Fruit fly (Drosophila melanogaster) whole organism, embryonic: ENCODE results near the gene Hacd2.

ENCODE experiments used
- ATbp ChIP-seq: fragments of 200-800 bp; sonication (Bioruptor generic); optimal IDR thresholded peaks from 2 replicates; lab custom pipeline; 2017; ENCODE audit warnings: missing biosample characterization, mild to moderate bottlenecking, missing genetic modification characterization, missing genetic modification reagents
- BtbVII ChIP-seq: fragments of 200-800 bp; sonication (Bioruptor generic); optimal IDR thresholded peaks from 3 replicates; lab custom pipeline; 2017; ENCODE audit warnings: missing biosample characterization, mild to moderate bottlenecking, missing genetic modification characterization
- Bteb2 ChIP-seq: fragments of 200-800 bp; sonication (Bioruptor generic); optimal IDR thresholded peaks from 2 replicates; lab custom pipeline; 2016; ENCODE audit warnings: missing biosample characterization, missing genetic modification characterization
- CG11093 ChIP-seq: fragments of 200-800 bp; sonication (Bioruptor generic); IDR thresholded peaks from 3 replicates; pipeline ENCODE4 v1.3.6; 2022; ENCODE audit warnings: missing biosample characterization, missing genetic modification characterization
- CG12155 ChIP-seq: fragments of 200-800 bp; sonication (Bioruptor generic); optimal IDR thresholded peaks from 3 replicates; lab custom pipeline; 2016; ENCODE audit warnings: missing biosample characterization, missing genetic modification characterization
- CG13296 ChIP-seq: fragments of 200-800 bp; sonication (Bioruptor generic); optimal IDR thresholded peaks from 3 replicates; lab custom pipeline; 2018; ENCODE audit warnings: missing biosample characterization, mild to moderate bottlenecking, missing genetic modification characterization
- CG14667 ChIP-seq: fragments of 200-800 bp; sonication (Bioruptor generic); IDR thresholded peaks from 2 replicates; pipeline ENCODE4 v1.3.6; 2022; ENCODE audit warnings: missing biosample characterization, missing genetic modification characterization
- CG15011 ChIP-seq: fragments of 200-800 bp; sonication (Bioruptor generic); optimal IDR thresholded peaks from 3 replicates; lab custom pipeline; 2018; ENCODE audit warnings: missing biosample characterization, mild to moderate bottlenecking, missing genetic modification characterization
- CG15514 ChIP-seq: fragments of 200-800 bp; sonication (Bioruptor generic); optimal IDR thresholded peaks from 3 replicates; lab custom pipeline; 2017; ENCODE audit warnings: missing biosample characterization, missing genetic modification characterization, mild to moderate bottlenecking, moderate library complexity, missing genetic modification reagents
- CG15601 ChIP-seq: fragments of 200-800 bp; sonication (Bioruptor generic); optimal IDR thresholded peaks from 3 replicates; lab custom pipeline; 2019; ENCODE audit warnings: missing biosample characterization, mild to moderate bottlenecking, missing genetic modification characterization, moderate library complexity
- CG16815 ChIP-seq: fragments of 200-800 bp; sonication (Bioruptor generic); optimal IDR thresholded peaks from 3 replicates; lab custom pipeline; 2017; ENCODE audit warnings: missing biosample characterization, mild to moderate bottlenecking, missing genetic modification characterization
- CG18619 ChIP-seq: fragments of 200-800 bp; sonication (Bioruptor generic); optimal IDR thresholded peaks from 3 replicates; lab custom pipeline; 2017; ENCODE audit warnings: missing biosample characterization, mild to moderate bottlenecking, missing genetic modification characterization
- CG2199 ChIP-seq: fragments of 200-800 bp; sonication (Bioruptor generic); IDR thresholded peaks from 3 replicates; pipeline ENCODE4 v1.3.6; 2022; ENCODE audit warnings: missing biosample characterization, missing genetic modification characterization
- CG2889 ChIP-seq: fragments of 200-800 bp; sonication (Bioruptor generic); IDR thresholded peaks from 3 replicates; pipeline ENCODE4 v1.3.6; 2022; ENCODE audit warnings: missing biosample characterization, missing genetic modification characterization
- CG30403 ChIP-seq: fragments of 200-800 bp; sonication (Bioruptor generic); optimal IDR thresholded peaks from 3 replicates; lab custom pipeline; 2016; ENCODE audit warnings: missing biosample characterization, missing genetic modification characterization
- CG3281 ChIP-seq: fragments of 200-800 bp; sonication (Bioruptor generic); optimal IDR thresholded peaks from 3 replicates; lab custom pipeline; 2017; ENCODE audit warnings: missing biosample characterization, mild to moderate bottlenecking, missing genetic modification characterization
- CG6854 ChIP-seq: fragments of 200-800 bp; sonication (Bioruptor generic); optimal IDR thresholded peaks from 3 replicates; lab custom pipeline; 2017; ENCODE audit warnings: missing biosample characterization, mild to moderate bottlenecking, missing genetic modification characterization
- CG7556 ChIP-seq: fragments of 200-800 bp; sonication (Bioruptor generic); optimal IDR thresholded peaks from 2 replicates; lab custom pipeline; 2017; ENCODE audit warnings: missing biosample characterization, mild to moderate bottlenecking, missing genetic modification characterization
- CG7839 ChIP-seq: fragments of 200-800 bp; sonication (Bioruptor generic); optimal IDR thresholded peaks from 3 replicates; lab custom pipeline; 2018; ENCODE audit warnings: missing biosample characterization, mild to moderate bottlenecking, missing genetic modification characterization, moderate library complexity
- CG9932 ChIP-seq: fragments of 200-800 bp; sonication (Bioruptor generic); IDR thresholded peaks from 2 replicates; pipeline ENCODE4 v1.3.6; 2022; ENCODE audit warnings: missing biosample characterization, missing genetic modification characterization
- Dek ChIP-seq: fragments of 200-800 bp; sonication (Bioruptor generic); optimal IDR thresholded peaks from 3 replicates; lab custom pipeline; 2019; ENCODE audit warnings: missing biosample characterization, mild to moderate bottlenecking, missing genetic modification characterization, moderate library complexity
- Fer3 ChIP-seq: fragments of 200-800 bp; sonication (Bioruptor generic); optimal IDR thresholded peaks from 2 replicates; lab custom pipeline; 2018; ENCODE audit warnings: missing biosample characterization, mild to moderate bottlenecking, missing genetic modification characterization, moderate library complexity
- HLH54F ChIP-seq: fragments of 200-800 bp; sonication (Bioruptor generic); optimal IDR thresholded peaks from 3 replicates; lab custom pipeline; 2016; ENCODE audit warnings: missing biosample characterization, missing genetic modification characterization
- Hmr ChIP-seq: fragments of 200-800 bp; sonication (Bioruptor generic); optimal IDR thresholded peaks from 3 replicates; lab custom pipeline; 2017; ENCODE audit warnings: mild to moderate bottlenecking, missing biosample characterization, missing genetic modification reagents, missing genetic modification characterization
- Hr3 ChIP-seq: fragments of 200-800 bp; sonication (Bioruptor generic); optimal IDR thresholded peaks from 3 replicates; lab custom pipeline; 2016; ENCODE audit warnings: missing biosample characterization, missing genetic modification characterization
- Hr51 ChIP-seq, 2 experiments: fragments of 200-800 bp; sonication (Bioruptor generic); optimal IDR thresholded peaks; 2 replicates in 1 of 2; 3 replicates in 1 of 2; lab custom pipeline; 2016 to 2018; ENCODE audit warnings: missing biosample characterization in 2 of 2, missing genetic modification characterization in 2 of 2, mild to moderate bottlenecking in 1 of 2, moderate library complexity in 1 of 2
- Hsf ChIP-seq: fragments of 200-800 bp; sonication (Bioruptor generic); optimal IDR thresholded peaks from 3 replicates; lab custom pipeline; 2016; ENCODE audit warnings: missing biosample characterization, missing genetic modification characterization
- MESR4 ChIP-seq: fragments of 200-800 bp; sonication (Bioruptor generic); optimal IDR thresholded peaks from 2 replicates; lab custom pipeline; 2018; ENCODE audit warnings: missing biosample characterization, mild to moderate bottlenecking, missing genetic modification characterization, moderate library complexity
- Nf-YA ChIP-seq: fragments of 200-800 bp; sonication (Bioruptor generic); IDR thresholded peaks from 2 replicates; pipeline ENCODE4 v1.3.6; 2022; ENCODE audit warnings: missing biosample characterization, missing genetic modification characterization
- Ptx1 ChIP-seq: fragments of 200-800 bp; sonication (Bioruptor generic); IDR thresholded peaks from 2 replicates; pipeline ENCODE4 v1.3.6; 2022; ENCODE audit warnings: missing biosample characterization, missing genetic modification characterization
- Rfx ChIP-seq: fragments of 200-800 bp; sonication (Bioruptor generic); IDR thresholded peaks from 2 replicates; pipeline ENCODE4 v1.3.6; 2022; ENCODE audit warnings: missing biosample characterization, missing genetic modification characterization
- Usf ChIP-seq: fragments of 200-800 bp; sonication (Bioruptor generic); optimal IDR thresholded peaks from 2 replicates; lab custom pipeline; 2017; ENCODE audit warnings: missing genotype, missing biosample characterization, missing genetic modification characterization
- Xbp1 ChIP-seq: fragments of 200-800 bp; sonication (Bioruptor generic); optimal IDR thresholded peaks from 3 replicates; lab custom pipeline; 2016; ENCODE audit warnings: missing biosample characterization, mild to moderate bottlenecking, missing genetic modification characterization
- amos ChIP-seq: fragments of 200-800 bp; sonication (Bioruptor generic); IDR thresholded peaks from 2 replicates; pipeline ENCODE4 v1.3.6; 2022; ENCODE audit warnings: missing biosample characterization, missing genetic modification characterization; ENCODE audit not compliant: partially characterized antibody
- ap ChIP-seq: fragments of 200-800 bp; sonication (Bioruptor generic); IDR thresholded peaks from 2 replicates; pipeline ENCODE4 v1.3.6; 2022; ENCODE audit warnings: missing biosample characterization, missing genetic modification characterization
- bab2 ChIP-seq: fragments of 200-800 bp; sonication (Bioruptor generic); optimal IDR thresholded peaks from 2 replicates; lab custom pipeline; 2016; ENCODE audit warnings: missing biosample characterization, missing genetic modification characterization
- bcd ChIP-seq: fragments of 200-800 bp; sonication (Bioruptor generic); optimal IDR thresholded peaks from 2 replicates; lab custom pipeline; 2017; ENCODE audit warnings: missing biosample characterization, mild to moderate bottlenecking, missing genetic modification characterization
- cwo ChIP-seq: fragments of 200-800 bp; sonication (Bioruptor generic); optimal IDR thresholded peaks from 3 replicates; lab custom pipeline; 2017; ENCODE audit warnings: missing biosample characterization, missing genetic modification characterization, mild to moderate bottlenecking, moderate library complexity, missing genetic modification reagents
- dysf ChIP-seq: fragments of 200-800 bp; sonication (Bioruptor generic); IDR thresholded peaks from 3 replicates; pipeline ENCODE4 v1.3.6; 2022; ENCODE audit warnings: missing biosample characterization, missing genetic modification characterization
- gro ChIP-seq: fragments of 200-800 bp; sonication (Bioruptor generic); optimal IDR thresholded peaks from 2 replicates; lab custom pipeline; 2016; ENCODE audit warnings: missing biosample characterization, missing genetic modification characterization
- lilli ChIP-seq: fragments of 200-800 bp; sonication (Bioruptor generic); optimal IDR thresholded peaks from 3 replicates; lab custom pipeline; 2016; ENCODE audit warnings: missing biosample characterization, missing genetic modification characterization
- lmd ChIP-seq: fragments of 200-800 bp; sonication (Bioruptor generic); IDR thresholded peaks from 2 replicates; pipeline ENCODE4 v1.3.6; 2022; ENCODE audit warnings: missing biosample characterization, missing genetic modification characterization
- mam ChIP-seq: fragments of 200-800 bp; sonication (Bioruptor generic); optimal IDR thresholded peaks from 3 replicates; lab custom pipeline; 2016; ENCODE audit warnings: missing biosample characterization, missing genetic modification characterization
- sens ChIP-seq: fragments of 200-800 bp; sonication (Bioruptor generic); peaks from one replicate; lab custom pipeline; 2016; ENCODE audit warnings: missing biosample characterization, missing genetic modification characterization
- slou ChIP-seq: fragments of 200-800 bp; sonication (Bioruptor generic); optimal IDR thresholded peaks from 3 replicates; lab custom pipeline; 2016; ENCODE audit warnings: missing biosample characterization, missing genetic modification characterization
- sr ChIP-seq: fragments of 200-800 bp; sonication (Bioruptor generic); IDR thresholded peaks from 3 replicates; pipeline ENCODE4 v1.3.6; 2022; ENCODE audit warnings: missing biosample characterization, missing genetic modification characterization
- tio ChIP-seq: fragments of 200-800 bp; sonication (Bioruptor generic); optimal IDR thresholded peaks from 2 replicates; lab custom pipeline; 2017; ENCODE audit warnings: missing biosample characterization, missing genetic modification characterization, inconsistent platforms
- wek ChIP-seq: fragments of 200-800 bp; sonication (Bioruptor generic); optimal IDR thresholded peaks from 3 replicates; lab custom pipeline; 2018; ENCODE audit warnings: missing biosample characterization, mild to moderate bottlenecking, missing genetic modification characterization, moderate library complexity

Gene Hacd2

DNA sequence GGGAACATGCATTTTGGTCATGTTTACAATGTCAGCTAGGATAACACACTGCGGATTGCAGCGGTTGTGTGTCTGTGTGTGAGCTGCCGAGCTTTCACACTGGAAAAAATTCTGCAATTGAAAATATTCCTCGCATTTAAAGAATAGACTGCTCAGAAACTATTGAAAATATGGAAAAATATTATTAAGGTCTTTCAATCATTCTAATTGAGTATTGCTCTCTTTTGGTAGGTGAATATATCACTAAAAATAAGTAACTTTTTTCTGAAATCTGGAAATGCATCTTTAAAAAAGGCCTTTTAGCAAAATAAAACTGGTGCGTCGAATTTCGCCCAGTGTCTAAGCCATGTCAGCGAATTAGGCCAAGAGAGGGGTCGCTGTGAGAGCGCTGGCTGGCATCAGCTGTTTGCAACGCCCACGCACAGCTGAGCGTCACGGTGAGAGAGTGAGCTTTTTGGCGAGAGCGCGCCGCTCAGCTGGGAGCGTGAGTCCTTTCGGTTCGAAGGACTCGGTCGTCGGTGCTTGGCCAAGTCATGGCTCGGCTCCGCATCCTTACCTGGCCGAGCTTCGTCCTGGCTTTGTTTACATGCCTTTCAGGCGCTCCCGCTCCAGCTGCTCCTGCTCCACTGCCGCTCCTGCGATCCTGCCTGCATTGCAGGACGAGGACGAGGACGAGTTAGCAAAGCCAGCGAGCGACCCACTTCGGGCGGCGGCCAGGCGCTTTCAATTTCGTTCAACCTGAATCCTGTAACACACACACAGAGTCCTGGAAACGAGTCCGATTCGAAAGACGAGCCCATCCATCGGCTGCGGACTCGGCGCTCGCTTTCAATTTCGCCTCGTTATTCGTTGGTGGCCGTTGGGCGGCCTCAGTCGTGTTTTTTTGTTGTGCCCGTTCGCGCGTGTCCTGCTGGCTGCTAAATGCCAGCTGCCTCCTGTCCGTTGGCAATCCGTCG, 15.7 kb upstream of the Hacd2 start, which contains the start of gene CG46308 (continued):
- TF ChIP-seq CG7556 (peak; percentile 67), CG7839 (tag; lab: Kevin White, UChicago) (peak; percentile 57), CG9932 (GFP tag; lab: Robert Waterston, UW) (peak; percentile 29; the same call in 1 of the 2 replicates), CG18619 (GFP tag; lab: Kevin White, UChicago) (peak; percentile 28), Hr3 (GFP tag; lab: Kevin White, UChicago) (peak; percentile 11), CG2889 (GFP tag; lab: Robert Waterston, UW) (no peak), bab2 (GFP tag; lab: Kevin White, UChicago) (peak; percentile 2), CG14667 (GFP tag; lab: Robert Waterston, UW) (0 out of 2 replicates have a peak, but pooled peaks have one; percentile 6), Fer3 (peak; percentile 41), CG3281 (peak; percentile 49), sr (GFP tag; lab: Robert Waterston, UW) (no peak), CG2199 (GFP tag; lab: Robert Waterston, UW) (no peak), CG15601 (tag; lab: Kevin White, UChicago) (no peak), CG15514 (GFP tag; lab: Kevin White, UChicago) (peak; percentile 11), lilli (GFP tag; lab: Kevin White, UChicago) (peak; percentile 39), CG13296 (GFP tag; lab: Kevin White, UChicago) (peak; percentile 43), CG30403 (GFP tag; lab: Kevin White, UChicago) (peak; percentile 30), HLH54F (GFP tag; lab: Kevin White, UChicago) (peak; percentile 20), Hsf (GFP tag; lab: Kevin White, UChicago) (peak; percentile 17), Rfx (GFP tag; lab: Robert Waterston, UW) (0 out of 2 replicates have a peak, but pooled peaks have one; percentile 10), CG11093 (GFP tag; lab: Robert Waterston, UW) (no peak), tio (GFP tag; lab: Kevin White, UChicago) (peak; percentile 10), ap (GFP tag; lab: Robert Waterston, UW) (no peak), sens (GFP tag; lab: Kevin White, UChicago) (peak; percentile 60), Usf (no peak), gro (GFP tag; lab: Kevin White, UChicago) (peak; percentile 0), Ptx1 (no peak), CG15011 (peak; percentile 17), BtbVII (GFP tag; lab: Kevin White, UChicago) (peak; percentile 8), slou (peak; percentile 2), amos (GFP tag; lab: Robert Waterston, UW) (no peak), Bteb2 (GFP tag; lab: Kevin White, UChicago) (no peak), CG16815 (GFP tag; lab: Kevin White, UChicago) (peak; percentile 14), Hr51 (GFP tag; optimal IDR thresholded peaks at IDR 0.05; lab: Kevin White, UChicago) (peak in 1 of 2 experiments; percentile 58), Hmr (peak; percentile 69), Dek (tag; lab: Kevin White, UChicago) (peak; percentile 10), mam (GFP tag; lab: Kevin White, UChicago) (peak; percentile 23), lmd (GFP tag; lab: Robert Waterston, UW) (peak; percentile 34; the same call in 1 of the 2 replicates), Xbp1 (GFP tag; lab: Kevin White, UChicago) (peak; percentile 26), Nf-YA (GFP tag; lab: Robert Waterston, UW) (no peak), bcd (GFP tag; lab: Kevin White, UChicago) (peak; percentile 25), CG12155 (GFP tag; lab: Kevin White, UChicago) (peak; percentile 19), MESR4 (GFP tag; lab: Kevin White, UChicago) (no peak), ATbp (GFP tag; lab: Kevin White, UChicago) (no peak), dysf (GFP tag; lab: Robert Waterston, UW) (peak; percentile 27; the same call in 1 of the 3 replicates), CG6854 (GFP tag; lab: Kevin White, UChicago) (peak; percentile 48), wek (GFP tag; lab: Kevin White, UChicago) (no peak), cwo (GFP tag; lab: Kevin White, UChicago) (peak; percentile 38)
